Fruit fly (Drosophila melanogaster): ENCODE data around the gene CG5708.

CG5708 gene

dm6 chr2L:10238726-10239652 lies 12.4 kb upstream of the CG5708 start, which contains the start of gene me31B (continued):
- TF ChIP-seq Oli (tag; optimal IDR thresholded peaks at IDR 0.05) (no peak), CG2712 (tag; optimal IDR thresholded peaks at IDR 0.05) (no peak), CG10543 (GFP tag; optimal IDR thresholded peaks at IDR 0.05) (no peak), wek (GFP tag; optimal IDR thresholded peaks at IDR 0.05) (no peak), pan (optimal IDR thresholded peaks at IDR 0.05) (no peak), pan (GFP tag; optimal IDR thresholded peaks at IDR 0.05 in 1 of 2, IDR thresholded peaks at IDR 0.05 in 1 of 2) (no peak), CG14441 (GFP tag; IDR thresholded peaks at IDR 0.05) (no peak), CTCF (GFP tag; optimal IDR thresholded peaks at IDR 0.05) (no peak), Atf3 (GFP tag; optimal IDR thresholded peaks at IDR 0.05) (no peak), CG17612 (GFP tag; IDR thresholded peaks at IDR 0.05) (no peak), CG12659 (GFP tag; optimal IDR thresholded peaks at IDR 0.05) (peak; percentile 49), CG8359 (GFP tag; optimal IDR thresholded peaks at IDR 0.05; ENCODE audit: borderline replicate concordance) (peak; percentile 3), sim (GFP tag; IDR thresholded peaks at IDR 0.05) (no peak), lola (GFP tag; optimal IDR thresholded peaks at IDR 0.05) (peak in 1 of 3 experiments; percentile 26), MBD-R2 (GFP tag; IDR thresholded peaks at IDR 0.05) (0 out of 2 replicates have a peak, but pooled peaks have one; percentile 12), Myb (GFP tag; optimal IDR thresholded peaks at IDR 0.05) (no peak), Sox102F (GFP tag; optimal IDR thresholded peaks at IDR 0.05) (no peak), gro (GFP tag; optimal IDR thresholded peaks at IDR 0.05) (no peak), Ets65A (GFP tag) (no peak), onecut (GFP tag; IDR thresholded peaks at IDR 0.05) (no peak), Deaf1 (tag; optimal IDR thresholded peaks at IDR 0.05) (no peak), Kr (GFP tag; optimal IDR thresholded peaks at IDR 0.05) (no peak), Fer3 (tag; optimal IDR thresholded peaks at IDR 0.05) (no peak), vfl (GFP tag; optimal IDR thresholded peaks at IDR 0.05) (no peak), zfh2 (GFP tag; optimal IDR thresholded peaks at IDR 0.05) (no peak), CG3065 (GFP tag; optimal IDR thresholded peaks at IDR 0.05) (no peak), CG2116 (GFP tag; optimal IDR thresholded peaks at IDR 0.05) (no peak), CG2678 (tag; optimal IDR thresholded peaks at IDR 0.05) (no peak), CG14667 (GFP tag; IDR thresholded peaks at IDR 0.05) (no peak), ind (GFP tag; optimal IDR thresholded peaks at IDR 0.05) (no peak), HmgD (GFP tag; optimal IDR thresholded peaks at IDR 0.05) (no peak), cas (GFP tag; IDR thresholded peaks at IDR 0.05) (no peak), CG17186 (GFP tag; optimal IDR thresholded peaks at IDR 0.05) (no peak), BEAF-32 (GFP tag; optimal IDR thresholded peaks at IDR 0.05) (peak; percentile 27), mirr (GFP tag; optimal IDR thresholded peaks at IDR 0.05) (no peak), Atf-2 (GFP tag; optimal IDR thresholded peaks at IDR 0.05) (no peak), twi (tag; optimal IDR thresholded peaks at IDR 0.05) (peak; percentile 14), maf-S (GFP tag; optimal IDR thresholded peaks at IDR 0.05) (no peak), Dip2 (GFP tag; IDR thresholded peaks at IDR 0.05) (no peak), da (GFP tag; optimal IDR thresholded peaks at IDR 0.05) (no peak), CG34422 (GFP tag; IDR thresholded peaks at IDR 0.05) (no peak), E2f1 (GFP tag; IDR thresholded peaks at IDR 0.05) (no peak), gem (tag; optimal IDR thresholded peaks at IDR 0.05) (no peak), Side (GFP tag; optimal IDR thresholded peaks at IDR 0.05) (no peak), CG11504 (tag; optimal IDR thresholded peaks at IDR 0.05) (no peak), CG33557 (GFP tag; optimal IDR thresholded peaks at IDR 0.05) (no peak), insv (GFP tag; optimal IDR thresholded peaks at IDR 0.05) (no peak), Xbp1 (GFP tag; optimal IDR thresholded peaks at IDR 0.05) (no peak), tgo (GFP tag; IDR thresholded peaks at IDR 0.05) (no peak), az2 (GFP tag; optimal IDR thresholded peaks at IDR 0.05) (no peak)

All from whole organism, embryonic.